Worm (Caenorhabditis elegans) whole organism, early embryonic: ENCODE measurements around the gene Y39A1A.10.

Experiments used
- B0310.2 ChIP-seq: sonication (generic microtip); optimal IDR thresholded peaks from 2 replicates; lab custom pipeline; 2016; ENCODE audit warnings: mild to moderate bottlenecking, missing genetic modification characterization, missing compliant biosample characterization
- F13C5.2 ChIP-seq: sonication (generic microtip); optimal IDR thresholded peaks from 2 replicates; lab custom pipeline; 2017; ENCODE audit warnings: mild to moderate bottlenecking, missing genetic modification characterization, inconsistent platforms, missing compliant biosample characterization
- aly-1 ChIP-seq: sonication (generic microtip); optimal IDR thresholded peaks from 2 replicates; lab custom pipeline; 2016; ENCODE audit warnings: missing genetic modification characterization, missing compliant biosample characterization
- ama-1 ChIP-seq: fragments of 150-350 bp; optimal IDR thresholded peaks from 2 replicates; lab custom pipeline; 2014
- ceh-13 ChIP-seq: fragments of 200-800 bp; sonication (Bioruptor generic); optimal IDR thresholded peaks from 2 replicates; lab custom pipeline; 2018; ENCODE audit warnings: mild to moderate bottlenecking, missing genetic modification characterization, missing compliant biosample characterization
- ceh-36 ChIP-seq: sonication (generic microtip); optimal IDR thresholded peaks from 2 replicates; lab custom pipeline; 2016; ENCODE audit warnings: missing genetic modification characterization, inconsistent platforms, missing compliant biosample characterization
- ets-7 ChIP-seq: sonication (generic microtip); optimal IDR thresholded peaks from 2 replicates; lab custom pipeline; 2016; ENCODE audit warnings: missing genotype, missing genetic modification characterization, missing compliant biosample characterization
- flt-1 ChIP-seq: fragments of 200-800 bp; sonication (Bioruptor generic); IDR thresholded peaks from 2 replicates; pipeline ENCODE4 v1.3.6; 2022; ENCODE audit warnings: missing genetic modification characterization, missing compliant biosample characterization
- hmbx-1 ChIP-seq: sonication (generic microtip); optimal IDR thresholded peaks from 2 replicates; lab custom pipeline; 2016; ENCODE audit warnings: mild to moderate bottlenecking, missing genetic modification characterization, missing compliant biosample characterization
- hmg-4 ChIP-seq: fragments of 200-800 bp; sonication (Bioruptor generic); optimal IDR thresholded peaks from 2 replicates; lab custom pipeline; 2018; ENCODE audit warnings: mild to moderate bottlenecking, missing genetic modification characterization, missing compliant biosample characterization
- hnd-1 ChIP-seq: sonication (generic microtip); optimal IDR thresholded peaks from 2 replicates; lab custom pipeline; 2016; ENCODE audit warnings: missing genetic modification characterization, missing compliant biosample characterization
- pes-1 ChIP-seq: fragments of 200-800 bp; sonication (Bioruptor generic); IDR thresholded peaks from 2 replicates; pipeline ENCODE4 v1.3.6; 2022; ENCODE audit warnings: missing genetic modification reagents, missing genetic modification characterization, missing compliant biosample characterization
- scrt-1 ChIP-seq: fragments of 200-800 bp; sonication (Bioruptor generic); IDR thresholded peaks from 2 replicates; pipeline ENCODE4 v1.3.6; 2022; ENCODE audit warnings: missing genetic modification characterization, missing compliant biosample characterization
- sea-1 ChIP-seq: fragments of 200-800 bp; sonication (Bioruptor generic); conservative IDR thresholded peaks from 2 replicates; pipeline ENCODE4 v1.3.6; 2022; ENCODE audit warnings: missing genetic modification characterization, missing compliant biosample characterization
- tbx-11 ChIP-seq: fragments of 200-800 bp; sonication (Bioruptor generic); IDR thresholded peaks from 2 replicates; pipeline ENCODE4 v1.3.6; 2022; ENCODE audit warnings: missing genetic modification characterization, missing compliant biosample characterization
- tbx-37 ChIP-seq: fragments of 200-800 bp; sonication (Bioruptor generic); conservative IDR thresholded peaks from 2 replicates; pipeline ENCODE4 v1.3.6; 2022; ENCODE audit warnings: missing genetic modification reagents, missing genetic modification characterization, missing compliant biosample characterization
- tra-4 ChIP-seq: sonication (generic microtip); optimal IDR thresholded peaks from 2 replicates; lab custom pipeline; 2017; ENCODE audit warnings: missing genetic modification characterization, missing compliant biosample characterization

The Y39A1A.10 gene

DNA sequence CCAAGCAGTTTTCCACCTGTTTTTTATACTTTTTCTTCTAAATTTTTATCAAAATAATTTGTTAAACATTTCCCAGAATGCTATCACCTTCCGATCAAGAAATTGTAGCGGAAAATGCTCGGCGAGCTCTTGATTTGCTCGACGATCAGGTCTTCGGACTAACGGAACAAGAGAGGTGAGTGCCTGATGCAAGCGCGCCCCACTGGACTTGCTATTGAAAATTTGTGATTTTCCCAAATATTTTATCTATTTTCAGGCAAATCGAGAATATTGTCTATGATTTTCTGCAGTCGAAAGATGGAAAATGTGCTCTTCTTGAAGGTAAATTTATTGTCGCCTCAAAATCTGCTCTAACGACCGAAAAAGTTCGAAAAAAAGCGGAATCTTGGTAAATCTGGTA is 13.6 kb downstream of the Y39A1A.10 start, which contains the start of gene orc-4:
orc-4 (plus strand) TSS at position 77 of the 400 bp plus-strand sequence.
- TF ChIP-seq hmbx-1 (no peak), ceh-36 (tag; lab: Kevin White, UChicago) (no peak), tbx-37 (GFP tag; lab: Robert Waterston, UW) (no peak), aly-1 (tag; lab: Kevin White, UChicago) (no peak), tra-4 (tag; lab: Kevin White, UChicago) (no peak), sea-1 (GFP tag; lab: Robert Waterston, UW) (no peak), ama-1 (no peak), ceh-13 (GFP tag; lab: Kevin White, UChicago) (no peak), tbx-11 (GFP tag; lab: Robert Waterston, UW) (no peak), hmg-4 (no peak), F13C5.2 (tag; lab: Kevin White, UChicago) (no peak), scrt-1 (no peak), flt-1 (no peak), hnd-1 (tag; lab: Kevin White, UChicago) (no peak), pes-1 (no peak)

DNA sequence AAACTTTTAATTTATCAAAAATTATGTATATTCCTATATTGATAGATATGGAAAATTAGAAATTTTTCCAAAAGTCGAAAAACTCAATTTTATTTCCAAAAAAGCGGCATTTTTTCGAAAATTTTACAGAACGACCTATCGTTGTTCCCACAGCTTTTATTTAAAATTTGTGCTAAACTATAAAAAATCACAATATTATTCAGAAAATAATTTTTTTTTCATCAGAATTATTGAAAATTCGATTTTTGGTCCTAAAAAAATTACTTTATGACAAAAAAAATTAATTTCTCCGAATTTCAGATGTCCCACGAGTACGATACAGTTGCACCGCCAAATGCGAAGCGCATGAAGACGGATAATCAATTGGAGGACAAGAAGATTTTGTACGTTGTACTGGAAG is 16.7 kb downstream of the Y39A1A.10 start, which contains the start of gene emg-1:
emg-1 (plus strand) TSS at position 301 of the 400 bp plus-strand sequence.
- no peak for TF ChIP-seq aly-1 (tag; lab: Kevin White, UChicago)
- TF ChIP-seq tbx-11 (GFP tag; lab: Robert Waterston, UW) = no peak
- no peak for TF ChIP-seq flt-1
- no peak for TF ChIP-seq hmbx-1
- TF ChIP-seq hnd-1 (tag; lab: Kevin White, UChicago) = no peak
- no peak for TF ChIP-seq B0310.2 (tag; lab: Kevin White, UChicago)
- TF ChIP-seq ceh-13 (GFP tag; lab: Kevin White, UChicago) = no peak
- no peak for TF ChIP-seq ama-1
- no peak for TF ChIP-seq ceh-36 (tag; lab: Kevin White, UChicago)
- TF ChIP-seq scrt-1 = no peak
- TF ChIP-seq sea-1 (GFP tag; lab: Robert Waterston, UW) = no peak
- no peak for TF ChIP-seq hmg-4
- no peak for TF ChIP-seq ets-7 (tag; lab: Kevin White, UChicago)
- no peak for TF ChIP-seq pes-1
- TF ChIP-seq F13C5.2 (tag; lab: Kevin White, UChicago) = no peak

DNA sequence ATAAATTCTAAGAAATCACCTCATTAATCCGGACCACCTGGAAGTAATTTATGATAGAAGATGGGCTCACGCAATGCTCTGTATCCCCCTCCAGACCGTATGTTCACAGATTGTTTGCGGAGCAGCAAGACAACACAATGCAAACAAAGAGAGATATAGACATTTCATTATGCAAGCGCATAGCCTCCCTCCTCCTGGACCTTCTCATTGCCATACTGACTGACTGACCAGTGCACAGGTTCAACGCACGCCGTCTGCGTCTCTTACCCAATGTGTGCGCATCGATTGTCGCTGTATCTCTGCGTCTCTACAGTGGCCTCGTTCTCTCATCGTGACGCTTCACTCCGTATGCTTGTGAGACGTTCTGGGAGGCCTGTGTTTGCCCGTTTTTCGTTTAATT is 19.1 kb downstream of the Y39A1A.10 start:
- TF ChIP-seq B0310.2 (tag; lab: Kevin White, UChicago) (no peak), flt-1 (peak; percentile 37; the same call in 1 of the 2 replicates), scrt-1 (no peak), aly-1 (tag; lab: Kevin White, UChicago) (no peak), F13C5.2 (tag; lab: Kevin White, UChicago) (peak; percentile 41), hnd-1 (tag; lab: Kevin White, UChicago) (no peak), hmg-4 (peak; percentile 45), pes-1 (no peak), tbx-11 (GFP tag; lab: Robert Waterston, UW) (no peak)

DNA sequence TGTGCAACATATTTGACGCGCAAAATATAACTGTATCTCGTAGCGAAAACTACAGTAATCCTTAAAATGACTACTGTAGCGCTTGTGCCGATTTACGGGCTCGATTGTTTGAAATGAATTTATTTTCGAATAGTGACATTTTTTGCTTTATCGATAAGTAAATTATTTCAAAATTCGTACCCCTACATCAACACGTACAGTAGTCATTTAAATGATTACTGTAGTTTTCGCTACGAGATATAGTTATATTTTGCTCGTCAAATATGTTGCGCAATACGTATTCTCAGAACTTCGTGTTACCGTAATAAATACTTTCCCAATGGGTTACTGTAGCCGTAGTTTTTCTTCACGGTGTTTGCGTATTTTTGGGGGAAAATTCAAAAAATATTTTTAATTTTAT is 20.3 kb downstream of the Y39A1A.10 start:
- TF ChIP-seq F13C5.2 (tag; lab: Kevin White, UChicago) (no peak), aly-1 (tag; lab: Kevin White, UChicago) (no peak), ama-1 (no peak), hmg-4 (no peak), pes-1 (no peak), sea-1 (GFP tag; lab: Robert Waterston, UW) (no peak)

DNA sequence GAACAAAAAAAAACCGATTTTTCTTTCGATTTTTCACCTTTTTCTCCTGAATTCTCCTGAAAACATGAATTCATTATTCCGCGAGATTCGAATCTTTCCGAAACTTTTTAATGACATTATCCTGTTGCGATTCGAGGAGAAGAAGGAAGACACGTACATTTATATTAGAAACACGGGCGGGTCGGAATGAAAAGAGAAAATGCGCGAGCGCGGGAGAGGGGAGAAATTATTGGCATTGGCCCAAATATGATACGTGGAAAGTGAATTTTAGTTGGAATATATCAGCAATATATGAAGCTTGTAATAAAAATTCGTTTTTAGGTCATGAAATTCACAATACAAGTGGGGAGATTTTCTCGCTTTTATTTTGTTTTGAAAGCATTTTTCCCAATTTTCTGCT is 21.0 kb downstream of the Y39A1A.10 start:
- TF ChIP-seq ama-1 (no peak), aly-1 (tag; lab: Kevin White, UChicago) (no peak), tra-4 (tag; lab: Kevin White, UChicago) (no peak), tbx-37 (GFP tag; lab: Robert Waterston, UW) (no peak), hmg-4 (no peak), scrt-1 (no peak), flt-1 (no peak), F13C5.2 (tag; lab: Kevin White, UChicago) (no peak), ets-7 (tag; lab: Kevin White, UChicago) (no peak), sea-1 (GFP tag; lab: Robert Waterston, UW) (no peak), tbx-11 (GFP tag; lab: Robert Waterston, UW) (no peak), B0310.2 (tag; lab: Kevin White, UChicago) (no peak), ceh-36 (tag; lab: Kevin White, UChicago) (no peak), hmbx-1 (no peak), hnd-1 (tag; lab: Kevin White, UChicago) (no peak), ceh-13 (GFP tag; lab: Kevin White, UChicago) (no peak), pes-1 (no peak)

DNA sequence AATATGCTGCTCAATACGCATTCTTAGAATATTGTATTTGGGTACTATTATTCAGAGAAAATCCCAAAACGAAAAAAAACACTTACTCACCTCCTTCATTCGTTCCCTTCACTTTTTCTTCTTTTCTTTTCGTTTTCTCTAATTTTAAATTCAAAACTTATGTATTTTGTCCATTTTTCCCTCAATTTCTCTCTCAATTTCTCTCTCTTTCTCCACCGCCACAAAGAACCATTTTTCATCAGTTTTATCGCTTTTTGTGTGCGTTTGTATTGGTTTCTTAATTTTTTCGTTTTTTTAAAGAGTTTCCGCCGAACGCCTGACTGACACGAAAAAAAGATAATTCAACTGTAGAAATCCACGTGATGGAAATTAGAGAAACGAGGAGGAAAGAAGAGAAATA is 22.2 kb downstream of the Y39A1A.10 start, which contains the start of gene cnt-2:
cnt-2 (plus strand) TSS at position 301 of the 400 bp plus-strand sequence.
- TF ChIP-seq ceh-13 (GFP tag; lab: Kevin White, UChicago) (no peak), scrt-1 (no peak), flt-1 (no peak), tra-4 (tag; lab: Kevin White, UChicago) (no peak), hmg-4 (no peak), sea-1 (GFP tag; lab: Robert Waterston, UW) (no peak), hnd-1 (tag; lab: Kevin White, UChicago) (no peak), B0310.2 (tag; lab: Kevin White, UChicago) (no peak), ama-1 (no peak)

DNA sequence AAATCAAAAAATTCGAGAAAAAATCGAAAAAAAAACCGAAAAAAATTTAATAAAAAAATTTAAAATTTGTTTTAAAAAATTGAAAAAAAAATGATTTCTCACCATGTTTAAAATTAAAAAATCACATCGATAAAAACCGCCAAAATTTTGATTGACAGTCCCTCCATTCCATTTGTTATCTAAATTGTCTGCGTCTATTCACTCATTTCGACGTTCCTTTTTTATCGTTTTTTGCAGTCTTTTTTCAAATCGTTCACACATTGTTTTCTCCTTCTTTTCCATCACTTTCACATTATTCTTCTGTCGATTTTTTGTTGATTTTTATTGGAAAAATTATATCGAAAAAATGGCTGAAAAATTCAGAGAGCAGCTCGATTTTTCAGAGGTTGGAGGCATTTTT is 23.5 kb downstream of the Y39A1A.10 start:
- TF ChIP-seq tbx-37 (GFP tag; lab: Robert Waterston, UW) (no peak), aly-1 (tag; lab: Kevin White, UChicago) (no peak), tbx-11 (GFP tag; lab: Robert Waterston, UW) (no peak)

DNA sequence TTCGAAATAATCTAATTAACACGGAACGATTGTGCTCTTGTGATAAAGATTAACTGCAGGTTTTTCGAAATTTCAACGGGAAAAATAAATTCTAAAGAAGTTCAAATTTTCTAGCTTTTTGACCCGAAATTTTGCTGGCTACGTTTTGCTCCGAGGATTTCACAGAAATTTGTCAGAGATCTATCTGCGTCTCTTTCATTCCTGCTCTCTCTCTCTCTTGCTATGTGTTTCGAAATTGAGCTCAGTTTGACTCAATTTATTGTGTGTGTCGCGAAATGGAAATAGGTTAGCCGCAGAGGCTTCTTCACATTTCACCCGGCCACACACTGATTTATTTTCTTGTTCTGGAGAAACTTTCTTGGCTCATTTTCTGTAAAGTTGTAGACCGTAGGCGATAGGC is 25.1 kb downstream of the Y39A1A.10 start:
- TF ChIP-seq hnd-1 (tag; lab: Kevin White, UChicago) (no peak), sea-1 (GFP tag; lab: Robert Waterston, UW) (no peak), pes-1 (no peak), aly-1 (tag; lab: Kevin White, UChicago) (no peak), flt-1 (no peak), ceh-13 (GFP tag; lab: Kevin White, UChicago) (no peak), scrt-1 (no peak), hmbx-1 (no peak), hmg-4 (no peak), F13C5.2 (tag; lab: Kevin White, UChicago) (no peak), ets-7 (tag; lab: Kevin White, UChicago) (no peak), tbx-11 (GFP tag; lab: Robert Waterston, UW) (no peak), B0310.2 (tag; lab: Kevin White, UChicago) (no peak)
